Fruit fly (Drosophila melanogaster) S2 (cell line): ENCODE results near the gene Vps13D.

Experiments
- CG8478 ChIP-seq: fragments of >200 bp; optimal IDR thresholded peaks from 2 replicates; lab custom pipeline; 2018
- CTCF ChIP-seq, 2 experiments: fragments of >200 bp; optimal IDR thresholded peaks; 2 replicates each; lab custom pipeline; 2018

- TF ChIP-seq CTCF (optimal IDR thresholded peaks at IDR 0.05; lab: Kevin White, UChicago) (no peak), CG8478 (no peak)
These were observed 8.6 kb upstream of the Vps13D start for dm6 chr3L:12746241-12746640.
